Fruit fly (Drosophila melanogaster) whole organism, pupa: ENCODE measurements around the gene CG42471.

Experiments used
- CG12605 ChIP-seq: fragments of 200-800 bp; sonication (Bioruptor generic); IDR thresholded peaks from 2 replicates; pipeline ENCODE4 v1.3.6; 2022; ENCODE audit warnings: missing biosample characterization, missing genetic modification characterization
- CG14655 ChIP-seq: fragments of 200-800 bp; sonication (Bioruptor generic); optimal IDR thresholded peaks from 3 replicates; lab custom pipeline; 2017; ENCODE audit warnings: mild to moderate bottlenecking, missing biosample characterization, missing genetic modification reagents, missing genetic modification characterization
- CG32121 ChIP-seq: fragments of 200-800 bp; sonication (Bioruptor generic); IDR thresholded peaks from 2 replicates; pipeline ENCODE4 v1.3.6; 2022; ENCODE audit warnings: missing biosample characterization, missing genetic modification characterization
- CG4496 ChIP-seq: fragments of 200-800 bp; sonication (Bioruptor generic); IDR thresholded peaks from 3 replicates; pipeline ENCODE4 v1.3.6; 2022; ENCODE audit warnings: missing biosample characterization, missing genetic modification characterization
- CG8301 ChIP-seq: fragments of 200-800 bp; sonication (Bioruptor generic); optimal IDR thresholded peaks from 2 replicates; lab custom pipeline; 2018; ENCODE audit warnings: missing biosample characterization, mild to moderate bottlenecking, missing genetic modification characterization
- CG9948 ChIP-seq: fragments of 200-800 bp; sonication (Bioruptor generic); optimal IDR thresholded peaks from 2 replicates; lab custom pipeline; 2018; ENCODE audit warnings: missing biosample characterization, mild to moderate bottlenecking, missing genetic modification characterization, moderate library complexity
- D1 ChIP-seq: fragments of 200-800 bp; sonication (Bioruptor generic); optimal IDR thresholded peaks from 2 replicates; lab custom pipeline; 2018; ENCODE audit warnings: missing biosample characterization, mild to moderate bottlenecking, missing genetic modification characterization, moderate library complexity
- EcR ChIP-seq: fragments of 200-800 bp; sonication (Bioruptor generic); optimal IDR thresholded peaks from 3 replicates; lab custom pipeline; 2019; ENCODE audit warnings: missing biosample characterization, missing genetic modification characterization, mild to moderate bottlenecking, moderate library complexity, missing genetic modification reagents
- Ets98B ChIP-seq: fragments of 200-800 bp; sonication (Bioruptor generic); IDR thresholded peaks from 2 replicates; pipeline ENCODE4 v1.3.6; 2022; ENCODE audit warnings: missing biosample characterization, missing genetic modification characterization
- Snoo ChIP-seq: fragments of 200-800 bp; sonication (Bioruptor generic); optimal IDR thresholded peaks from 3 replicates; lab custom pipeline; 2017; ENCODE audit warnings: missing biosample characterization, mild to moderate bottlenecking, missing genetic modification characterization, inconsistent platforms
- fd96Ca ChIP-seq: fragments of 200-800 bp; sonication (Bioruptor generic); IDR thresholded peaks from 3 replicates; pipeline ENCODE4 v1.3.6; 2022; ENCODE audit warnings: missing biosample characterization, missing genetic modification characterization
- rn ChIP-seq: fragments of 200-800 bp; sonication (Bioruptor generic); IDR thresholded peaks from 2 replicates; pipeline ENCODE4 v1.3.6; 2022; ENCODE audit warnings: missing biosample characterization, missing genetic modification characterization

DNA sequence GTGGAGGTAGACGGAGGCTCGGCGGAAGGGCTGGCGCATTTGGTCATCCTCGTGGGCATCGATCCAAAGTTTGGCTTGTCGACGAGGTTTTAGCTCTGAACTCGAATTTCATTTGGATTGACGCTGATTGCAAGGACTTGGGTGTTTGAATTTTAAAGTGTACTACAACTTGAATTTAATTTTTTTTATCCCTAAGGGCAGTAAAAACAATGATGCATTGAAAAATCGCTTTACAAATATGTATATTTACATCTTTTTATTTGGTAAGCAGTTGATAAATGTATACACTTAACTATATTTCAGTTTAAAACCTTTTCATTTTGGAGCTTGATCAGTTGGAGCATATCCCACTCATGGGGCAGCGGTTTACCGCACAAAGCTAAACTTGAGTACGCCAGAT is 38.4 kb upstream of the CG42471 start, which contains the start of gene Tsp33B:
- no peak for TF ChIP-seq CG4496
- TF ChIP-seq Snoo, result no peak
- no peak for TF ChIP-seq fd96Ca (GFP tag; lab: Robert Waterston, UW)
- no peak for TF ChIP-seq EcR
- no peak for TF ChIP-seq CG9948 (tag; lab: Kevin White, UChicago)
- no peak for TF ChIP-seq D1 (tag; lab: Kevin White, UChicago)
- no peak for TF ChIP-seq CG32121 (GFP tag; lab: Robert Waterston, UW)
- TF ChIP-seq Ets98B, result no peak
- no peak for TF ChIP-seq rn
- no peak for TF ChIP-seq CG12605 (GFP tag; lab: Robert Waterston, UW)
- TF ChIP-seq CG8301 (tag; lab: Kevin White, UChicago), result no peak
- no peak for TF ChIP-seq CG14655 (GFP tag; lab: Kevin White, UChicago)
